Fruit fly (Drosophila melanogaster) whole organism, embryonic: ENCODE measurements around the gene CG14135.

Experiments
- Atf6 ChIP-seq: fragments of 200-800 bp; sonication (Bioruptor generic); IDR thresholded peaks from 2 replicates; pipeline ENCODE4 v1.3.6; 2022; ENCODE audit warnings: missing biosample characterization, missing genetic modification characterization
- CG1024 ChIP-seq: fragments of 200-800 bp; sonication (Bioruptor generic); IDR thresholded peaks from 2 replicates; pipeline ENCODE4 v1.3.6; 2022; ENCODE audit warnings: missing biosample characterization, missing genetic modification characterization
- CG10274 ChIP-seq: fragments of 200-800 bp; sonication (Bioruptor generic); optimal IDR thresholded peaks from 3 replicates; lab custom pipeline; 2017; ENCODE audit warnings: missing biosample characterization, mild to moderate bottlenecking, missing genetic modification characterization
- CG10431 ChIP-seq: fragments of 200-800 bp; sonication (Bioruptor generic); optimal IDR thresholded peaks from 3 replicates; lab custom pipeline; 2018; ENCODE audit warnings: missing biosample characterization, mild to moderate bottlenecking, missing genetic modification characterization
- CG10565 ChIP-seq: fragments of 200-800 bp; sonication (Bioruptor generic); optimal IDR thresholded peaks from 3 replicates; lab custom pipeline; 2016; ENCODE audit warnings: missing biosample characterization, mild to moderate bottlenecking, missing genetic modification characterization
- CG11695 ChIP-seq: fragments of 200-800 bp; sonication (Bioruptor generic); IDR thresholded peaks from 3 replicates; pipeline ENCODE4 v1.3.6; 2022; ENCODE audit warnings: missing biosample characterization, missing genetic modification characterization
- CG12104 ChIP-seq: fragments of 200-800 bp; sonication (Bioruptor generic); optimal IDR thresholded peaks from 3 replicates; lab custom pipeline; 2016; ENCODE audit warnings: missing biosample characterization, missing genetic modification characterization
- CG13296 ChIP-seq: fragments of 200-800 bp; sonication (Bioruptor generic); optimal IDR thresholded peaks from 3 replicates; lab custom pipeline; 2018; ENCODE audit warnings: missing biosample characterization, mild to moderate bottlenecking, missing genetic modification characterization
- CG13424 ChIP-seq: fragments of 200-800 bp; sonication (Bioruptor generic); optimal IDR thresholded peaks from 2 replicates; lab custom pipeline; 2019; ENCODE audit warnings: missing biosample characterization, mild to moderate bottlenecking, missing genetic modification characterization, moderate library complexity
- CG14710 ChIP-seq: fragments of 200-800 bp; sonication (Bioruptor generic); optimal IDR thresholded peaks from 3 replicates; lab custom pipeline; 2019; ENCODE audit warnings: missing biosample characterization, mild to moderate bottlenecking, missing genetic modification characterization, moderate library complexity
- CG17912 ChIP-seq: fragments of 200-800 bp; sonication (Bioruptor generic); optimal IDR thresholded peaks from 2 replicates; lab custom pipeline; 2018; ENCODE audit warnings: missing biosample characterization, mild to moderate bottlenecking, missing genetic modification characterization
- CG2116 ChIP-seq: fragments of 200-800 bp; sonication (Bioruptor generic); optimal IDR thresholded peaks from 3 replicates; lab custom pipeline; 2018; ENCODE audit warnings: missing biosample characterization, mild to moderate bottlenecking, missing genetic modification characterization
- CG34224 ChIP-seq: fragments of 200-800 bp; sonication (Bioruptor generic); IDR thresholded peaks from 3 replicates; pipeline ENCODE4 v1.3.6; 2022; ENCODE audit warnings: missing biosample characterization, missing genetic modification characterization; ENCODE audit not compliant: partially characterized antibody
- CG3847 ChIP-seq: fragments of 200-800 bp; sonication (Bioruptor generic); IDR thresholded peaks from 2 replicates; pipeline ENCODE4 v1.3.6; 2022; ENCODE audit warnings: missing biosample characterization, missing genetic modification characterization
- CG6175 ChIP-seq: fragments of 200-800 bp; sonication (Bioruptor generic); IDR thresholded peaks from 3 replicates; pipeline ENCODE4 v1.3.6; 2022; ENCODE audit warnings: missing biosample characterization, missing genetic modification characterization
- CG6272 ChIP-seq: fragments of 200-800 bp; sonication (Bioruptor generic); IDR thresholded peaks from 2 replicates; pipeline ENCODE4 v1.3.6; 2022; ENCODE audit warnings: missing biosample characterization, missing genetic modification characterization
- CG7928 ChIP-seq: fragments of 200-800 bp; sonication (Bioruptor generic); optimal IDR thresholded peaks from 2 replicates; lab custom pipeline; 2017; ENCODE audit warnings: missing biosample characterization, mild to moderate bottlenecking, missing genetic modification characterization
- CG8089 ChIP-seq: fragments of 200-800 bp; sonication (Bioruptor generic); optimal IDR thresholded peaks from 3 replicates; lab custom pipeline; 2016; ENCODE audit warnings: missing biosample characterization, missing genetic modification characterization
- CG8388 ChIP-seq: fragments of 200-800 bp; sonication (Bioruptor generic); optimal IDR thresholded peaks from 2 replicates; lab custom pipeline; 2019; ENCODE audit warnings: missing biosample characterization, mild to moderate bottlenecking, missing genetic modification characterization, moderate library complexity
- CG9727 ChIP-seq: fragments of 200-800 bp; sonication (Bioruptor generic); optimal IDR thresholded peaks from 3 replicates; lab custom pipeline; 2017; ENCODE audit warnings: missing biosample characterization, mild to moderate bottlenecking, missing genetic modification characterization
- Dad ChIP-seq: fragments of 200-800 bp; sonication (Bioruptor generic); optimal IDR thresholded peaks from 3 replicates; lab custom pipeline; 2016; ENCODE audit warnings: missing biosample characterization, missing genetic modification characterization
- Dip3 ChIP-seq: fragments of 200-800 bp; sonication (Bioruptor generic); optimal IDR thresholded peaks from 3 replicates; lab custom pipeline; 2016; ENCODE audit warnings: missing biosample characterization, missing genetic modification characterization
- HLH54F ChIP-seq: fragments of 200-800 bp; sonication (Bioruptor generic); optimal IDR thresholded peaks from 3 replicates; lab custom pipeline; 2016; ENCODE audit warnings: missing biosample characterization, missing genetic modification characterization
- Hr39 ChIP-seq: fragments of >200 bp; optimal IDR thresholded peaks from 2 replicates; lab custom pipeline; 2017
- Hsf ChIP-seq: fragments of 200-800 bp; sonication (Bioruptor generic); optimal IDR thresholded peaks from 3 replicates; lab custom pipeline; 2016; ENCODE audit warnings: missing biosample characterization, missing genetic modification characterization
- Lhr ChIP-seq: fragments of 200-800 bp; sonication (Bioruptor generic); optimal IDR thresholded peaks from 3 replicates; lab custom pipeline; 2017; ENCODE audit warnings: mild to moderate bottlenecking, missing biosample characterization, missing genetic modification reagents, missing genetic modification characterization
- Lpt ChIP-seq: fragments of >200 bp; optimal IDR thresholded peaks from 2 replicates; lab custom pipeline; 2018; ENCODE audit warnings: missing biosample characterization, missing genetic modification characterization
- Med ChIP-seq: fragments of 200-800 bp; sonication (Bioruptor generic); peaks from one replicate; lab custom pipeline; 2016; ENCODE audit warnings: missing biosample characterization, missing genetic modification characterization, mild to moderate bottlenecking, inconsistent platforms, moderate library complexity
- NFAT ChIP-seq: fragments of 200-800 bp; sonication (Bioruptor generic); IDR thresholded peaks from 2 replicates; pipeline ENCODE4 v1.3.6; 2022; ENCODE audit warnings: missing biosample characterization, missing genetic modification characterization
- Optix ChIP-seq: fragments of 200-800 bp; sonication (Bioruptor generic); IDR thresholded peaks from 3 replicates; pipeline ENCODE4 v1.3.6; 2022; ENCODE audit warnings: missing biosample characterization, missing genetic modification characterization
- Pdp1 ChIP-seq, 2 experiments: fragments of 200-800 bp; sonication (Bioruptor generic); optimal IDR thresholded peaks; 3 replicates each; lab custom pipeline; 2016; ENCODE audit warnings: missing biosample characterization in 2 of 2, missing genetic modification characterization in 2 of 2, mild to moderate bottlenecking in 1 of 2, moderate library complexity in 1 of 2
- Rfx ChIP-seq: fragments of 200-800 bp; sonication (Bioruptor generic); IDR thresholded peaks from 2 replicates; pipeline ENCODE4 v1.3.6; 2022; ENCODE audit warnings: missing biosample characterization, missing genetic modification characterization
- Scr ChIP-seq: fragments of 200-800 bp; sonication (Bioruptor generic); IDR thresholded peaks from 2 replicates; pipeline ENCODE4 v1.3.6; 2022; ENCODE audit warnings: missing biosample characterization, missing genetic modification characterization; ENCODE audit not compliant: partially characterized antibody
- TFAM ChIP-seq: fragments of 200-800 bp; sonication (Bioruptor generic); optimal IDR thresholded peaks from 2 replicates; lab custom pipeline; 2017; ENCODE audit warnings: missing biosample characterization, missing genetic modification characterization, inconsistent platforms
- Xrp1 ChIP-seq: fragments of 200-800 bp; sonication (Bioruptor generic); IDR thresholded peaks from 2 replicates; pipeline ENCODE4 v1.3.6; 2022; ENCODE audit warnings: missing biosample characterization, missing genetic modification characterization
- YL-1 ChIP-seq: fragments of 200-800 bp; sonication (Bioruptor generic); optimal IDR thresholded peaks from 3 replicates; lab custom pipeline; 2017; ENCODE audit warnings: missing biosample characterization, mild to moderate bottlenecking, missing genetic modification characterization
- amos ChIP-seq: fragments of 200-800 bp; sonication (Bioruptor generic); IDR thresholded peaks from 2 replicates; pipeline ENCODE4 v1.3.6; 2022; ENCODE audit warnings: missing biosample characterization, missing genetic modification characterization; ENCODE audit not compliant: partially characterized antibody
- cwo ChIP-seq: fragments of 200-800 bp; sonication (Bioruptor generic); optimal IDR thresholded peaks from 3 replicates; lab custom pipeline; 2017; ENCODE audit warnings: missing biosample characterization, missing genetic modification characterization, mild to moderate bottlenecking, moderate library complexity, missing genetic modification reagents
- en ChIP-seq: fragments of 200-800 bp; sonication (Bioruptor generic); optimal IDR thresholded peaks from 2 replicates; lab custom pipeline; 2016; ENCODE audit warnings: missing biosample characterization, missing genetic modification characterization
- gsb ChIP-seq: fragments of 200-800 bp; sonication (Bioruptor generic); IDR thresholded peaks from 2 replicates; pipeline ENCODE4 v1.3.6; 2022; ENCODE audit warnings: missing biosample characterization, missing genetic modification characterization
- inv ChIP-seq: fragments of 200-800 bp; sonication (Bioruptor generic); IDR thresholded peaks from 2 replicates; pipeline ENCODE4 v1.3.6; 2022; ENCODE audit warnings: missing biosample characterization, missing genetic modification characterization; ENCODE audit not compliant: partially characterized antibody
- lmd ChIP-seq: fragments of 200-800 bp; sonication (Bioruptor generic); IDR thresholded peaks from 2 replicates; pipeline ENCODE4 v1.3.6; 2022; ENCODE audit warnings: missing biosample characterization, missing genetic modification characterization
- nau ChIP-seq: fragments of 200-800 bp; sonication (Bioruptor generic); optimal IDR thresholded peaks from 3 replicates; lab custom pipeline; 2017; ENCODE audit warnings: missing biosample characterization, mild to moderate bottlenecking, missing genetic modification characterization, missing genetic modification reagents
- slbo ChIP-seq: fragments of 200-800 bp; sonication (Bioruptor generic); IDR thresholded peaks from 2 replicates; pipeline ENCODE4 v1.3.6; 2022; ENCODE audit warnings: missing biosample characterization, missing genetic modification characterization
- so ChIP-seq: fragments of 200-800 bp; sonication (Bioruptor generic); IDR thresholded peaks from 3 replicates; pipeline ENCODE4 v1.3.6; 2022; ENCODE audit warnings: missing biosample characterization, missing genetic modification characterization
- sob ChIP-seq: fragments of 200-800 bp; sonication (Bioruptor generic); IDR thresholded peaks from 2 replicates; pipeline ENCODE4 v1.3.6; 2022; ENCODE audit warnings: missing biosample characterization, missing genetic modification characterization
- stc ChIP-seq: fragments of 200-800 bp; sonication (Bioruptor generic); IDR thresholded peaks from 2 replicates; pipeline ENCODE4 v1.3.6; 2022; ENCODE audit warnings: missing biosample characterization, missing genetic modification characterization
- tgo ChIP-seq: fragments of 200-800 bp; sonication (Bioruptor generic); IDR thresholded peaks from 3 replicates; pipeline ENCODE4 v1.3.6; 2022; ENCODE audit warnings: missing biosample characterization, missing genetic modification characterization
- tx ChIP-seq: fragments of 200-800 bp; sonication (Bioruptor generic); optimal IDR thresholded peaks from 2 replicates; lab custom pipeline; 2016; ENCODE audit warnings: missing biosample characterization, missing genetic modification characterization
- yki ChIP-seq: fragments of >200 bp; optimal IDR thresholded peaks from 3 replicates; lab custom pipeline; 2018

Gene CG14135

dm6 chr3L:11711059-11711628 is 19.8 kb downstream of the CG14135 start, which contains the start of gene crim (continued):
- TF ChIP-seq cwo (GFP tag; lab: Kevin White, UChicago) (no peak), sob (no peak), CG2116 (GFP tag; lab: Kevin White, UChicago) (peak; percentile 32)

dm6 chr3L:11711789-11712188 is 20.4 kb downstream of the CG14135 start:
- TF ChIP-seq slbo (GFP tag; lab: Robert Waterston, UW) (0 out of 2 replicates have a peak, but pooled peaks have one; percentile 31), HLH54F (GFP tag; lab: Kevin White, UChicago) (no peak), yki (lab: Kevin White, UChicago) (no peak), Atf6 (GFP tag; lab: Robert Waterston, UW) (peak; percentile 54; the same call in 1 of the 2 replicates), CG3847 (no peak), tgo (GFP tag; lab: Robert Waterston, UW) (no peak), CG8089 (GFP tag; lab: Kevin White, UChicago) (no peak), YL-1 (GFP tag; lab: Kevin White, UChicago) (no peak), amos (GFP tag; lab: Robert Waterston, UW) (no peak), so (GFP tag; lab: Robert Waterston, UW) (0 out of 3 replicates have a peak, but pooled peaks have one; percentile 20), inv (GFP tag; lab: Robert Waterston, UW) (no peak), gsb (no peak), CG11695 (GFP tag; lab: Robert Waterston, UW) (no peak), stc (0 out of 2 replicates have a peak, but pooled peaks have one; percentile 21), NFAT (peak; percentile 36; the same call in 1 of the 2 replicates), CG10274 (GFP tag; lab: Kevin White, UChicago) (no peak), CG13296 (GFP tag; lab: Kevin White, UChicago) (peak; percentile 11), lmd (GFP tag; lab: Robert Waterston, UW) (no peak), Pdp1 (GFP tag; optimal IDR thresholded peaks at IDR 0.05; lab: Kevin White, UChicago) (no peak), Lpt (GFP tag; lab: Kevin White, UChicago) (no peak), CG8388 (GFP tag; lab: Kevin White, UChicago) (no peak), CG12104 (no peak), Hr39 (lab: Kevin White, UChicago) (no peak), Dip3 (GFP tag; lab: Kevin White, UChicago) (no peak), Optix (GFP tag; lab: Robert Waterston, UW) (no peak), CG7928 (GFP tag; lab: Kevin White, UChicago) (no peak), nau (GFP tag; lab: Kevin White, UChicago) (no peak), Rfx (GFP tag; lab: Robert Waterston, UW) (peak; percentile 37; the same call in 1 of the 2 replicates), CG10565 (no peak), CG9727 (GFP tag; lab: Kevin White, UChicago) (no peak), CG6272 (no peak), en (no peak), CG14710 (tag; lab: Kevin White, UChicago) (no peak), Hsf (GFP tag; lab: Kevin White, UChicago) (no peak), CG10431 (GFP tag; lab: Kevin White, UChicago) (no peak), CG1024 (GFP tag; lab: Robert Waterston, UW) (no peak), Xrp1 (GFP tag; lab: Robert Waterston, UW) (no peak), Scr (no peak), CG6175 (no peak), CG17912 (GFP tag; lab: Kevin White, UChicago) (no peak), CG34224 (GFP tag; lab: Robert Waterston, UW) (no peak), Med (peak; percentile 60), Dad (GFP tag; lab: Kevin White, UChicago) (no peak), TFAM (GFP tag; lab: Kevin White, UChicago) (no peak), CG13424 (no peak), Lhr (GFP tag; lab: Kevin White, UChicago) (no peak), tx (GFP tag; lab: Kevin White, UChicago) (no peak)
